Worm (Caenorhabditis elegans) whole organism, L4/young adult: ENCODE results near the gene clec-222.

Experiments
- W03F9.2 ChIP-seq: fragments of 150-350 bp; optimal IDR thresholded peaks from 2 replicates; lab custom pipeline; 2014; ENCODE audit warnings: missing biosample characterization, missing genetic modification characterization
- dao-5 ChIP-seq: sonication (generic microtip); optimal IDR thresholded peaks from 2 replicates; lab custom pipeline; 2016; ENCODE audit warnings: missing genotype, missing genetic modification characterization, moderate library complexity, missing compliant biosample characterization
- him-1 ChIP-seq: sonication (generic microtip); optimal IDR thresholded peaks from 2 replicates; lab custom pipeline; 2016; ENCODE audit warnings: missing genotype, missing genetic modification reagents, missing genetic modification characterization, missing compliant biosample characterization

clec-222 gene

DNA sequence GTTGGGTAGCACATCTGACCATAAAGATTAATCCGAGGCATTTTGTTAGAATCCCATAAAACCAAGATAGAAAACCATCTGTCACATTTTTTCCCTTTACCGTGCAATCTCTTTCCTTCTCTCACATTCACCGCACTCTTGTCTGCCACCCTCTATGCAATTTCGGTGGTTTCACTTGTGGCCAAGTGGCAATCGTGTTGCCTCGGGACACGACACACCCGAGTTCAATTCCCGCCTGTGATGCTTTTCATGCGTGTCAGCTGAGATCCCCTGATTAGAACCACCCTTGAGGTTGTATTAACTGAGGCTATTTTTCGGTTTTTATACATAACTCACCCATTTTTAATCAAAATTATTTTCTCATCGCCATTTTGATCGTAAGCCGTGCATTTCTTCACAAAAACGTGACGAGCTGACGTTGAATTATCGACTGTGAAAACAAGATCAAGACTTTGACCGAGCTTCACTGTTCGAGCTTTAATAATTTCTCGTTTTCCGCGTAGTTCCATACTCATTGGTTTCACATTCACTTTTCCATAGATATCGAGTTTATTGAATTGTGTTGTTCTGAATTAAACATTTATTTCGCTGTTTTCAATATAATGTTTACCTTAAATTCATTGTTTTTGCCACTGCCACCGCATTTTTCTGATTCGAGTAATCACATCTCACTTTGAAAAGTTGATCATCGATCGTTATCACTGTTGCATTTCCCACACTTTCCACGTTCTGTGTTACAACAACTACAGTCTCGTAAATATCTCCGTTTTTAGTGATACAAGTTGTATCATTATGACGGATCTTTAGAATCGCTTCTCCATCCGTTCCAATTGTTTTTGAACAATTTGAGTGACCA is 43.1 kb downstream of the clec-222 start:
- TF ChIP-seq him-1 (tag; lab: Kevin White, UChicago) (peak; percentile 37), W03F9.2 (tag; lab: Kevin White, UChicago) (peak; percentile 78), dao-5 (tag; lab: Kevin White, UChicago) (peak; percentile 96)

DNA sequence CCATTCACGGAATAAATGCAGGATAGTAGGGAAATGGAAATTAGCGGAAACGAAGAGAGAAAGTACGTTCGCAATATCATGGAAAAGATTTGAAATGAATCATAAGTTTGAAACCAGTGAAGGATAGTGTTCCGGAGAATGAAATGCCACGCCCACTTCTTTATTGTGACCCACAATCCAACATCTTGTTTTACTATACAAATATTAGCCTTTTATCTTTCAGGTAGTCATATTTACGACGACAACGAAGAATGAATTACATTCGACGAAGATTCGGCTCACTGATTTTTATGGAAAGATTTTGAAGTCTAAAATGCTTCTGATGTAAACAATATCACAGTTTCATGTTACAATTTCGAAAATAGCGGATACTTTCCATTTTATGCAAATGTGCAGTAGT is 45.6 kb downstream of the clec-222 start, which contains the start of gene cutl-18:
Gene cutl-18 (minus strand): TSS at position 101 of the 400 bp plus-strand sequence.
- TF ChIP-seq dao-5 (tag; lab: Kevin White, UChicago) (no peak), W03F9.2 (tag; lab: Kevin White, UChicago) (no peak), him-1 (tag; lab: Kevin White, UChicago) (no peak)

DNA sequence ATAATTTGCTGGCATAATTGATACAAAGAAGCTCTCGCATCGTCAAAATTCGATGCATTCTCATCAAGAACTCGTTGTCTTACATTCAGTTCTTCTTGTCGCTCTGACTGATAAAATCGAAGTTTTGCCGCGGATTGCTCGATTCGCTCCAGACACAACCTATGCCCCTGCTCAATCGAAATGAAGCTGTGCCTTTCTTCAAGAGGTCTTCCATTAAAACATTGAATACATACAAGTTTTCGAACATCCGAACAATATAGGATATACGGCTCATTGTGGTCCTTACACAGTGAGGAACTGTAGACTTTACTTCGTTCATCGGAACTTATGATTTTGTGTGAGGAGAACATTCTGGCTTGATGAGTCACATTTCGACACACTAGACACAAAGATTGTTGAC is 49.7 kb downstream of the clec-222 start:
- TF ChIP-seq him-1 (tag; lab: Kevin White, UChicago) = no peak

- no peak for TF ChIP-seq dao-5 (tag; lab: Kevin White, UChicago)
- no peak for TF ChIP-seq him-1 (tag; lab: Kevin White, UChicago)
Measured at ce11 chrV:11321719-11322118, 50.6 kb downstream of the clec-222 start, which contains the start of gene F47G9.4. F47G9.4 (minus strand) TSS chrV:11321816.
